Fruit fly (Drosophila melanogaster) whole organism, embryonic: ENCODE data around the gene CG15024.

Experiments used
- Abd-B ChIP-seq: fragments of 200-800 bp; sonication (Bioruptor generic); optimal IDR thresholded peaks from 2 replicates; lab custom pipeline; 2018; ENCODE audit warnings: missing biosample characterization, mild to moderate bottlenecking, missing genetic modification characterization, moderate library complexity
- Bgb ChIP-seq: fragments of 200-800 bp; sonication (Bioruptor generic); IDR thresholded peaks from 2 replicates; pipeline ENCODE4 v1.3.6; 2022; ENCODE audit warnings: missing biosample characterization, missing genetic modification characterization; ENCODE audit not compliant: partially characterized antibody
- CG10209 ChIP-seq: fragments of 200-800 bp; sonication (Bioruptor generic); optimal IDR thresholded peaks from 3 replicates; lab custom pipeline; 2017; ENCODE audit warnings: missing biosample characterization, mild to moderate bottlenecking, missing genetic modification characterization, missing genetic modification reagents
- CG10366 ChIP-seq: fragments of 200-800 bp; sonication (Bioruptor generic); IDR thresholded peaks from 2 replicates; pipeline ENCODE4 v1.3.6; 2022; ENCODE audit warnings: missing biosample characterization, missing genetic modification characterization
- CG10431 ChIP-seq: fragments of 200-800 bp; sonication (Bioruptor generic); optimal IDR thresholded peaks from 3 replicates; lab custom pipeline; 2018; ENCODE audit warnings: missing biosample characterization, mild to moderate bottlenecking, missing genetic modification characterization
- CG10654 ChIP-seq: fragments of 200-800 bp; sonication (Bioruptor generic); optimal IDR thresholded peaks from 2 replicates; lab custom pipeline; 2016; ENCODE audit warnings: missing biosample characterization, missing genetic modification characterization
- CG12104 ChIP-seq: fragments of 200-800 bp; sonication (Bioruptor generic); optimal IDR thresholded peaks from 3 replicates; lab custom pipeline; 2016; ENCODE audit warnings: missing biosample characterization, missing genetic modification characterization
- CG1529 ChIP-seq: fragments of 200-800 bp; sonication (Bioruptor generic); optimal IDR thresholded peaks from 3 replicates; lab custom pipeline; 2018; ENCODE audit warnings: missing biosample characterization, missing genetic modification characterization
- CG18262 ChIP-seq: fragments of 200-800 bp; optimal IDR thresholded peaks from 3 replicates; lab custom pipeline; 2019; ENCODE audit warnings: missing biosample characterization, mild to moderate bottlenecking, missing genetic modification characterization, moderate library complexity
- CG2116 ChIP-seq: fragments of 200-800 bp; sonication (Bioruptor generic); optimal IDR thresholded peaks from 3 replicates; lab custom pipeline; 2018; ENCODE audit warnings: missing biosample characterization, mild to moderate bottlenecking, missing genetic modification characterization
- CG32767 ChIP-seq: fragments of 200-800 bp; sonication (Bioruptor generic); IDR thresholded peaks from 2 replicates; pipeline ENCODE4 v1.3.6; 2022; ENCODE audit warnings: missing biosample characterization, missing genetic modification characterization
- CG33557 ChIP-seq: fragments of 200-800 bp; sonication (Bioruptor generic); optimal IDR thresholded peaks from 2 replicates; lab custom pipeline; 2019; ENCODE audit warnings: missing biosample characterization, mild to moderate bottlenecking, missing genetic modification characterization, moderate library complexity
- CG3847 ChIP-seq: fragments of 200-800 bp; sonication (Bioruptor generic); IDR thresholded peaks from 2 replicates; pipeline ENCODE4 v1.3.6; 2022; ENCODE audit warnings: missing biosample characterization, missing genetic modification characterization
- CG3995 ChIP-seq: fragments of 200-800 bp; sonication (Bioruptor generic); optimal IDR thresholded peaks from 3 replicates; lab custom pipeline; 2016; ENCODE audit warnings: missing biosample characterization, missing genetic modification characterization
- CG4820 ChIP-seq: fragments of 200-800 bp; sonication (Bioruptor generic); optimal IDR thresholded peaks from 3 replicates; lab custom pipeline; 2016; ENCODE audit warnings: missing biosample characterization, missing genetic modification characterization
- CG6175 ChIP-seq: fragments of 200-800 bp; sonication (Bioruptor generic); IDR thresholded peaks from 3 replicates; pipeline ENCODE4 v1.3.6; 2022; ENCODE audit warnings: missing biosample characterization, missing genetic modification characterization
- CG7963 ChIP-seq: fragments of 200-800 bp; sonication (Bioruptor generic); IDR thresholded peaks from 3 replicates; pipeline ENCODE4 v1.3.6; 2022; ENCODE audit warnings: missing biosample characterization, missing genetic modification characterization; ENCODE audit not compliant: partially characterized antibody
- CG8944 ChIP-seq: fragments of 200-800 bp; sonication (Bioruptor generic); optimal IDR thresholded peaks from 3 replicates; lab custom pipeline; 2016; ENCODE audit warnings: missing biosample characterization, missing genetic modification characterization
- CG9932 ChIP-seq: fragments of 200-800 bp; sonication (Bioruptor generic); IDR thresholded peaks from 2 replicates; pipeline ENCODE4 v1.3.6; 2022; ENCODE audit warnings: missing biosample characterization, missing genetic modification characterization
- CTCF ChIP-seq: fragments of 200-800 bp; sonication (Bioruptor generic); optimal IDR thresholded peaks from 2 replicates; lab custom pipeline; 2017; ENCODE audit warnings: missing biosample characterization, mild to moderate bottlenecking, missing genetic modification characterization, moderate library complexity
- D19B ChIP-seq: fragments of 200-800 bp; sonication (Bioruptor generic); optimal IDR thresholded peaks from 2 replicates; lab custom pipeline; 2017; ENCODE audit warnings: missing biosample characterization, mild to moderate bottlenecking, missing genetic modification characterization
- Deaf1 ChIP-seq: fragments of 200-800 bp; optimal IDR thresholded peaks from 3 replicates; lab custom pipeline; 2019; ENCODE audit warnings: missing biosample characterization, mild to moderate bottlenecking, missing genetic modification characterization, moderate library complexity
- Eip74EF ChIP-seq, 2 experiments: fragments of 200-800 bp in 1 of 2; fragments of >200 bp in 1 of 2; sonication (Bioruptor generic) in 1 of 2; optimal IDR thresholded peaks; 2 replicates each; lab custom pipeline; 2017 to 2019; ENCODE audit warnings: missing biosample characterization in 2 of 2, missing genetic modification characterization in 2 of 2, mild to moderate bottlenecking in 1 of 2, moderate library complexity in 1 of 2
- GATAe ChIP-seq: fragments of 200-800 bp; sonication (Bioruptor generic); conservative IDR thresholded peaks from 2 replicates; pipeline ENCODE4 v1.3.6; 2022; ENCODE audit warnings: missing biosample characterization, missing genetic modification characterization
- HLHmδ ChIP-seq: fragments of 200-800 bp; sonication (Bioruptor generic); optimal IDR thresholded peaks from 2 replicates; lab custom pipeline; 2018; ENCODE audit warnings: missing biosample characterization, mild to moderate bottlenecking, missing genetic modification characterization, moderate library complexity
- Hr3 ChIP-seq: fragments of 200-800 bp; sonication (Bioruptor generic); optimal IDR thresholded peaks from 3 replicates; lab custom pipeline; 2016; ENCODE audit warnings: missing biosample characterization, missing genetic modification characterization
- MTF-1 ChIP-seq: fragments of 200-800 bp; sonication (Bioruptor generic); optimal IDR thresholded peaks from 2 replicates; lab custom pipeline; 2018; ENCODE audit warnings: missing biosample characterization, mild to moderate bottlenecking, missing genetic modification characterization, borderline replicate concordance
- Meics ChIP-seq: fragments of 200-800 bp; sonication (Bioruptor generic); optimal IDR thresholded peaks from 2 replicates; lab custom pipeline; 2017; ENCODE audit warnings: missing biosample characterization, mild to moderate bottlenecking, missing genetic modification characterization
- Neu2 ChIP-seq: fragments of 200-800 bp; sonication (Bioruptor generic); optimal IDR thresholded peaks from 3 replicates; lab custom pipeline; 2016; ENCODE audit warnings: missing biosample characterization, missing genetic modification characterization, borderline replicate concordance
- Sry-β ChIP-seq: fragments of 200-800 bp; sonication (Bioruptor generic); optimal IDR thresholded peaks from 2 replicates; lab custom pipeline; 2018; ENCODE audit warnings: missing biosample characterization, mild to moderate bottlenecking, missing genetic modification characterization, moderate library complexity
- Xbp1 ChIP-seq: fragments of 200-800 bp; sonication (Bioruptor generic); optimal IDR thresholded peaks from 3 replicates; lab custom pipeline; 2016; ENCODE audit warnings: missing biosample characterization, mild to moderate bottlenecking, missing genetic modification characterization
- al ChIP-seq: fragments of 200-800 bp; sonication (Bioruptor generic); IDR thresholded peaks from 2 replicates; pipeline ENCODE4 v1.3.6; 2022; ENCODE audit warnings: missing biosample characterization, missing genetic modification characterization
- btn ChIP-seq: fragments of 200-800 bp; sonication (Bioruptor generic); optimal IDR thresholded peaks from 2 replicates; lab custom pipeline; 2016; ENCODE audit warnings: missing biosample characterization, missing genetic modification characterization
- exex ChIP-seq: fragments of 200-800 bp; sonication (Bioruptor generic); optimal IDR thresholded peaks from 4 replicates; lab custom pipeline; 2018; ENCODE audit warnings: missing biosample characterization, mild to moderate bottlenecking, missing genetic modification characterization, moderate library complexity
- fd64A ChIP-seq: fragments of 200-800 bp; sonication (Bioruptor generic); optimal IDR thresholded peaks from 3 replicates; lab custom pipeline; 2018; ENCODE audit warnings: missing biosample characterization, mild to moderate bottlenecking, missing genetic modification characterization
- fru ChIP-seq: fragments of >200 bp; optimal IDR thresholded peaks from 2 replicates; lab custom pipeline; 2017
- fu2 ChIP-seq: fragments of 200-800 bp; sonication (Bioruptor generic); optimal IDR thresholded peaks from 2 replicates; lab custom pipeline; 2016; ENCODE audit warnings: missing biosample characterization, missing genetic modification characterization
- gce ChIP-seq: fragments of 200-800 bp; sonication (Bioruptor generic); IDR thresholded peaks from 3 replicates; pipeline ENCODE4 v1.3.6; 2022; ENCODE audit warnings: missing biosample characterization, missing genetic modification characterization
- gcm2 ChIP-seq: fragments of 200-800 bp; sonication (Bioruptor generic); optimal IDR thresholded peaks from 2 replicates; lab custom pipeline; 2016; ENCODE audit warnings: missing biosample characterization, missing genetic modification characterization
- gfzf ChIP-seq: fragments of 200-800 bp; sonication (Bioruptor generic); optimal IDR thresholded peaks from 2 replicates; lab custom pipeline; 2016; ENCODE audit warnings: missing biosample characterization, mild to moderate bottlenecking, missing genetic modification characterization, moderate library complexity
- gt ChIP-seq: fragments of 200-800 bp; sonication (Bioruptor generic); IDR thresholded peaks from 2 replicates; pipeline ENCODE4 v1.3.6; 2022; ENCODE audit warnings: missing biosample characterization, missing genetic modification characterization
- oc ChIP-seq: fragments of 200-800 bp; sonication (Bioruptor generic); optimal IDR thresholded peaks from 2 replicates; lab custom pipeline; 2018; ENCODE audit warnings: missing biosample characterization, mild to moderate bottlenecking, missing genetic modification characterization, moderate library complexity
- pfk ChIP-seq: fragments of 200-800 bp; sonication (Bioruptor generic); optimal IDR thresholded peaks from 2 replicates; lab custom pipeline; 2018; ENCODE audit warnings: missing biosample characterization, mild to moderate bottlenecking, missing genetic modification characterization, moderate library complexity
- ro ChIP-seq: fragments of 200-800 bp; sonication (Bioruptor generic); IDR thresholded peaks from 2 replicates; pipeline ENCODE4 v1.3.6; 2022; ENCODE audit warnings: missing biosample characterization, missing genetic modification characterization
- sc ChIP-seq, 3 experiments: fragments of >200 bp in 2 of 3; fragments of 200-800 bp in 1 of 3; sonication (Bioruptor generic) in 1 of 3; optimal IDR thresholded peaks; 2 replicates in 2 of 3; 3 replicates in 1 of 3; lab custom pipeline; 2017; ENCODE audit warnings: mild to moderate bottlenecking in 1 of 3, missing biosample characterization in 1 of 3, missing genetic modification characterization in 1 of 3, missing genetic modification reagents in 1 of 3
- sima ChIP-seq: fragments of 200-800 bp; sonication (Bioruptor generic); optimal IDR thresholded peaks from 2 replicates; lab custom pipeline; 2016; ENCODE audit warnings: missing biosample characterization, missing genetic modification characterization
- tap ChIP-seq: fragments of 200-800 bp; optimal IDR thresholded peaks from 3 replicates; lab custom pipeline; 2019; ENCODE audit warnings: missing biosample characterization, mild to moderate bottlenecking, missing genetic modification characterization, moderate library complexity
- trh ChIP-seq: fragments of 200-800 bp; sonication (Bioruptor generic); optimal IDR thresholded peaks from 2 replicates; lab custom pipeline; 2016; ENCODE audit warnings: missing biosample characterization, missing genetic modification characterization
- wor ChIP-seq: fragments of 200-800 bp; sonication (Bioruptor generic); IDR thresholded peaks from 2 replicates; pipeline ENCODE4 v1.3.6; 2022; ENCODE audit warnings: missing biosample characterization, missing genetic modification characterization
- zen2 ChIP-seq: fragments of 200-800 bp; sonication (Bioruptor generic); IDR thresholded peaks from 3 replicates; pipeline ENCODE4 v1.3.6; 2022; ENCODE audit warnings: missing biosample characterization, missing genetic modification characterization; ENCODE audit not compliant: partially characterized antibody

CG15024 gene

dm6 chr3L:4413800-4414446 is 49.7 kb downstream of the CG15024 start (continued):
- no peak for TF ChIP-seq CG4820 (GFP tag; lab: Kevin White, UChicago)
- TF ChIP-seq pfk (GFP tag; lab: Kevin White, UChicago): no peak
- TF ChIP-seq gcm2: no peak
- TF ChIP-seq sima (GFP tag; lab: Kevin White, UChicago): no peak
- no peak for TF ChIP-seq tap (tag; lab: Kevin White, UChicago)
- TF ChIP-seq Deaf1 (tag; lab: Kevin White, UChicago): peak; percentile 47
- TF ChIP-seq sc (optimal IDR thresholded peaks at IDR 0.05; lab: Kevin White, UChicago): no peak
- TF ChIP-seq sc (GFP tag; optimal IDR thresholded peaks at IDR 0.05; lab: Kevin White, UChicago): no peak
- TF ChIP-seq CG10209 (GFP tag; lab: Kevin White, UChicago): no peak
- TF ChIP-seq Meics (GFP tag; lab: Kevin White, UChicago): no peak
- no peak for TF ChIP-seq CTCF (GFP tag; lab: Kevin White, UChicago)
- TF ChIP-seq trh: no peak
- peak; percentile 77 for TF ChIP-seq CG9932 (GFP tag; lab: Robert Waterston, UW)
- no peak for TF ChIP-seq Eip74EF (GFP tag; optimal IDR thresholded peaks at IDR 0.05; lab: Kevin White, UChicago)
- no peak for TF ChIP-seq gfzf (GFP tag; lab: Kevin White, UChicago)
- no peak for TF ChIP-seq HLHmδ (GFP tag; lab: Kevin White, UChicago)
- no peak for TF ChIP-seq CG12104 (GFP tag; lab: Kevin White, UChicago)
- peak; percentile 46; the same call in 1 of the 2 replicates for TF ChIP-seq al
- TF ChIP-seq exex: peak; percentile 41
- no peak for TF ChIP-seq wor (GFP tag; lab: Robert Waterston, UW)
- no peak for TF ChIP-seq fd64A (GFP tag; lab: Kevin White, UChicago)
- no peak for TF ChIP-seq CG8944 (GFP tag; lab: Kevin White, UChicago)
- TF ChIP-seq CG3995 (GFP tag; lab: Kevin White, UChicago): no peak
- TF ChIP-seq gt (GFP tag; lab: Robert Waterston, UW): no peak
- TF ChIP-seq gce: no peak
- no peak for TF ChIP-seq Neu2 (GFP tag; lab: Kevin White, UChicago)
- TF ChIP-seq CG3847 (GFP tag; lab: Robert Waterston, UW): peak; percentile 36; the same call in 1 of the 2 replicates
- TF ChIP-seq CG10431 (GFP tag; lab: Kevin White, UChicago): no peak
- TF ChIP-seq fru (lab: Kevin White, UChicago): no peak
- TF ChIP-seq Sry-β (GFP tag; lab: Kevin White, UChicago): no peak
- TF ChIP-seq CG6175 (GFP tag; lab: Robert Waterston, UW): 0 out of 3 replicates have a peak, but pooled peaks have one; percentile 46
- no peak for TF ChIP-seq btn (GFP tag; lab: Kevin White, UChicago)
- no peak for TF ChIP-seq Bgb (GFP tag; lab: Robert Waterston, UW)
- TF ChIP-seq fu2 (GFP tag; lab: Kevin White, UChicago): no peak
- no peak for TF ChIP-seq CG10654 (GFP tag; lab: Kevin White, UChicago)
- no peak for TF ChIP-seq Abd-B (GFP tag; lab: Kevin White, UChicago)
- TF ChIP-seq CG1529: no peak
- TF ChIP-seq CG32767 (GFP tag; lab: Robert Waterston, UW): peak; percentile 74
- no peak for TF ChIP-seq zen2 (GFP tag; lab: Robert Waterston, UW)
- TF ChIP-seq CG7963 (GFP tag; lab: Robert Waterston, UW): no peak
- TF ChIP-seq oc (tag; lab: Kevin White, UChicago): peak; percentile 27
- no peak for TF ChIP-seq GATAe
- TF ChIP-seq CG10366 (GFP tag; lab: Robert Waterston, UW): peak; percentile 45
- TF ChIP-seq Hr3 (GFP tag; lab: Kevin White, UChicago): no peak
- TF ChIP-seq CG2116 (GFP tag; lab: Kevin White, UChicago): no peak
- peak; percentile 35 for TF ChIP-seq Xbp1 (GFP tag; lab: Kevin White, UChicago)
- no peak for TF ChIP-seq ro
- TF ChIP-seq CG18262 (tag; lab: Kevin White, UChicago): no peak
- TF ChIP-seq CG33557 (GFP tag; lab: Kevin White, UChicago): no peak
- peak; percentile 22 for TF ChIP-seq D19B (GFP tag; lab: Kevin White, UChicago)
- no peak for TF ChIP-seq MTF-1 (GFP tag; lab: Kevin White, UChicago)
